Fruit fly (Drosophila melanogaster): Measurements from ENCODE around the gene CG45065.

CG45065 gene

DNA sequence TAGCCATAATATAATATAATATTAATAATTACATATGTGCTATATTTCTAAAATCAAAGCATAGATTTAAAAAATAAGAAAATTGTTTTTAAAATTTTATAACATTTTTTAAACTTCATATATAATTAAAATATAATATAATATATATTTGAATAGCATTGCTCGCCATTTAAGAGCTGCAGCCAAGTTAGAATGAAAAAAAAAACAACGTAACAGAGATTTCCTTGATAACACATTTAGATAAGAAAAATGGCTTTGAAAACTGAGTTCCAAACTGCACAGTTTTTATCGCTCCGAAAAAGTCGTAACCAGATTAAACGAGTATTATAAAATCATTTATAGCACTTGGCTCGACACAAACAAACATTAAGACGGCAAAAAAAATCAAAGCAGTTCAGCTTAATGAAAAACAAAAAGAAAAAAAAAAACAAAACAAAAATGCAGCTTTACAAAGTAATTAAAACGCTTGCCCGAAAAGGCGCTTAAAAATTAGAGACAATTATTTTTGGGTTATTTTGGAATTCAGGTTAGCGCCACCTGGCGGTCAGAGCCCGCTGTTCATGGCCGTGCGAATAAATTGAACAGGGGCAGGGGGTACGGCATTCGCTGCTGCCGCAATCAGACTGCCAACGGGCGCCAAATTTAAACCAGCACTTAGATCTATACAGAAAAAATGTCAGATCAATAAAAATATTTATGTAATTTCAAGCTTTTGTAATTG lies 27.4 kb upstream of the CG45065 start, which contains the start of gene fiz:
TSS of gene fiz (minus strand) at position 51 of the 721 bp plus-strand sequence.
- no peak for TF ChIP-seq Pif1B (GFP tag; optimal IDR thresholded peaks at IDR 0.05)
- TF ChIP-seq rn (GFP tag; IDR thresholded peaks at IDR 0.05) = no peak
- no peak for TF ChIP-seq Snoo (tag; optimal IDR thresholded peaks at IDR 0.05)
- TF ChIP-seq CG10348 (GFP tag; IDR thresholded peaks at IDR 0.05) = no peak
- TF ChIP-seq Pif1A (GFP tag; optimal IDR thresholded peaks at IDR 0.05) = no peak
- no peak for TF ChIP-seq CG13204 (GFP tag; optimal IDR thresholded peaks at IDR 0.05)
- no peak for TF ChIP-seq CG32121 (GFP tag; IDR thresholded peaks at IDR 0.05)
- no peak for TF ChIP-seq CG8159 (tag; optimal IDR thresholded peaks at IDR 0.05)
- TF ChIP-seq D1 (tag; optimal IDR thresholded peaks at IDR 0.05) = no peak
- no peak for TF ChIP-seq Ets98B (GFP tag; IDR thresholded peaks at IDR 0.05)
- no peak for TF ChIP-seq gl (tag; optimal IDR thresholded peaks at IDR 0.05)
- no peak for TF ChIP-seq CG15710 (tag; optimal IDR thresholded peaks at IDR 0.05)

DNA sequence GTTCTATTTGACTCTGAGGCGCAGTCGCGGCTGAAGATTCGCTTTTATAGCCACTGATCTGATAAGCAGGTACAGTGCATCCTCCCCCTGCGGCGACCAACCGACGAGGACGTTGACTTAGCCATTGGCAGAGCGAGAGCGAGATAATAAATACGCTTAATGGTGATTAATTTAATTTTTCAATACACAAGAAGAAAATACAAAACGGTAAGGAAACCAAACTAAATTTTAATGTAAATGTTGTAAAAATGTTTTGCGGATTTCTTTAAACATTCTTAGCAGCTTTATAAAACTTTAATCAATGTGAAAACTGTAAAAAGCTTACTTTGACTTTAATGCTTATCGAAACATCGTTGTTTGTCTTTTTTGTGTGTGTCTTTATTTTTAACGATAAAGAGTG lies 26.7 kb upstream of the CG45065 start:
- TF ChIP-seq EcR (GFP tag; optimal IDR thresholded peaks at IDR 0.05) (peak; percentile 40), CG12605 (GFP tag; IDR thresholded peaks at IDR 0.05) (no peak), CG8301 (tag; optimal IDR thresholded peaks at IDR 0.05) (peak; percentile 39), CG14655 (GFP tag; optimal IDR thresholded peaks at IDR 0.05) (peak; percentile 39)

DNA sequence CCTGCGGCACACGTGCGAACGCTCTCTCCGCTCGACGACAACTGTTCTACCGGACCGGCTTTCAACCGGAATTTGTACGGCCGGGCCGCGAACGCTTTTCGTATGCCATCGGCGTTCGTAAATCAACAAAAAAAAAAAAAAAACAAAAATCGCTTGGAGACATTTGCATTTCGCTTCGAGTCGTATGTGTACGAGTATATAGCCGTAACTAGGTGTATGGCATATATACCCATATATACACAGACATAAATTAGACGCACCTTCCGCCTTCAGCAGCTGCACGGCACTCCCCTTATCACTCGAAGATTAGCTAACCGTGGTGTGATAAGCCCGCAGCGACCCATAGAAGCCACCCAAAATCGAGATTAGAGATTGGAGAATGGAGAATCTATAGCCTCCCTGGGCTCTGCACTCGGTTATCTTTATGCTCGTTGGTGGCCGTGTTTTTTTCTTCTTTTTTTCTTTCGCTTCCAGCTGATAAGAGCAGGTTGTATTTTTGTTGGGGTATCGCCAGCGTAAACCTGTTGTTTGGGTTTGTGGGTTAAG lies 23.2 kb upstream of the CG45065 start, which contains the start of gene CG9512:
TSS of gene CG9512 (minus strand) at position 51 of the 546 bp plus-strand sequence.
- TF ChIP-seq Pif1B (GFP tag; optimal IDR thresholded peaks at IDR 0.05) = no peak
- TF ChIP-seq CG14655 (GFP tag; optimal IDR thresholded peaks at IDR 0.05) = no peak
- no peak for TF ChIP-seq CG32121 (GFP tag; IDR thresholded peaks at IDR 0.05)
- no peak for TF ChIP-seq CG12605 (GFP tag; IDR thresholded peaks at IDR 0.05)
- TF ChIP-seq D1 (tag; optimal IDR thresholded peaks at IDR 0.05) = no peak
- no peak for TF ChIP-seq CG8301 (tag; optimal IDR thresholded peaks at IDR 0.05)
- no peak for TF ChIP-seq CG9948 (tag; optimal IDR thresholded peaks at IDR 0.05)
- no peak for TF ChIP-seq Snoo (tag; optimal IDR thresholded peaks at IDR 0.05)
- TF ChIP-seq CG17806 (tag; optimal IDR thresholded peaks at IDR 0.05) = no peak
- TF ChIP-seq rn (GFP tag; IDR thresholded peaks at IDR 0.05) = no peak

DNA sequence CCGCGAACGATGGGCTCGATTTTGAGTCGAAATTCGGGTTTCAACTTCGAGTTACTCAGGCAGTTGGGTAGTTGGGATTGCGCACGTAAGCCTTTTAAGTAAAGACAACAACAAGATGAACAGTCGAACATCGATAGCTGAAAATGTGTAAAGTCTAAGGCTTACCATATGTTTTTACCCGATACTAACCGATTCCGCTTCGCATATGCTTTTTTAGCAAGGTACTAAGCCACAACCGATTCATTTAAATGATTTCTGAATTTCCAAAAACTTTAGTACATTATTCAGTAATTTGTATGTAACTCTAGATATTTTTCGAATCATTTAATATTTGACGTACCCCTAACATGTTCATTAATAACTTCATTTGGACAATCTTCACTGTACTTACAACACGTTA lies 15.2 kb upstream of the CG45065 start:
- TF ChIP-seq CG4496 (GFP tag; IDR thresholded peaks at IDR 0.05) (0 out of 3 replicates have a peak, but pooled peaks have one; percentile 9), CG8301 (tag; optimal IDR thresholded peaks at IDR 0.05) (peak; percentile 35), Pif1B (GFP tag; optimal IDR thresholded peaks at IDR 0.05) (no peak), CG14655 (GFP tag; optimal IDR thresholded peaks at IDR 0.05) (peak; percentile 20), CG10348 (GFP tag; IDR thresholded peaks at IDR 0.05) (no peak), CG34367 (tag; optimal IDR thresholded peaks at IDR 0.05) (no peak), fd96Ca (GFP tag; IDR thresholded peaks at IDR 0.05) (no peak), CG8159 (tag; optimal IDR thresholded peaks at IDR 0.05) (peak; percentile 26), CG9948 (tag; optimal IDR thresholded peaks at IDR 0.05) (no peak), rn (GFP tag; IDR thresholded peaks at IDR 0.05) (no peak), Pif1A (GFP tag; optimal IDR thresholded peaks at IDR 0.05) (peak; percentile 16), gl (tag; optimal IDR thresholded peaks at IDR 0.05) (no peak), CG12605 (GFP tag; IDR thresholded peaks at IDR 0.05) (no peak), Snoo (tag; optimal IDR thresholded peaks at IDR 0.05) (peak; percentile 3), CG32121 (GFP tag; IDR thresholded peaks at IDR 0.05) (0 out of 2 replicates have a peak, but pooled peaks have one; percentile 51), CG13204 (GFP tag; optimal IDR thresholded peaks at IDR 0.05) (no peak), CG17806 (tag; optimal IDR thresholded peaks at IDR 0.05) (no peak), D1 (tag; optimal IDR thresholded peaks at IDR 0.05) (no peak)

DNA sequence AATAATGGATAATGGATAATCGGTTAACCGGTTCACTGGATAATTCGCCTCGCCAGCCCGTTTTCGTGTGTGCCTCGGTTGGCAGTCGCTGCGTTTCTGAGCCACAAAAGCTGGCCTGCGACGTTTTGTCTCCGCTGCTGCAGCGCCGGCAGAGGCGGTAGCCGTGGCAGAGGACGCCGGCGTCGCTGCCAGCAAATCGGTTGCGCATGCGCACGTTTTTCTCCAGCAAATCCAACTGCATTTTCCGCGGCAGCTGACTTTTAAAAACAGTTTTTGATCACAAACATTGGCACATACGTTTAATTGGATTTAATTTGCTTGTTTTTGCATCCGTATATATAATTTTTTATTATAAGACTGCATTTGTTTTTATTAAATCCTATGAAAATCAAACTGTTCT lies 14.4 kb upstream of the CG45065 start, which contains the start of gene CG9514:
TSS of gene CG9514 (minus strand) at position 101 of the 400 bp plus-strand sequence.
- no peak for TF ChIP-seq CG10348 (GFP tag; IDR thresholded peaks at IDR 0.05)
- no peak for TF ChIP-seq CG17806 (tag; optimal IDR thresholded peaks at IDR 0.05)
- no peak for TF ChIP-seq Pif1A (GFP tag; optimal IDR thresholded peaks at IDR 0.05)
- TF ChIP-seq CG32121 (GFP tag; IDR thresholded peaks at IDR 0.05) = no peak
- TF ChIP-seq Snoo (tag; optimal IDR thresholded peaks at IDR 0.05) = no peak
- TF ChIP-seq CG9948 (tag; optimal IDR thresholded peaks at IDR 0.05) = no peak
- no peak for TF ChIP-seq CG12605 (GFP tag; IDR thresholded peaks at IDR 0.05)
- TF ChIP-seq Ets98B (GFP tag; IDR thresholded peaks at IDR 0.05) = no peak
- TF ChIP-seq CG8301 (tag; optimal IDR thresholded peaks at IDR 0.05) = no peak
- TF ChIP-seq fd96Ca (GFP tag; IDR thresholded peaks at IDR 0.05) = no peak

DNA sequence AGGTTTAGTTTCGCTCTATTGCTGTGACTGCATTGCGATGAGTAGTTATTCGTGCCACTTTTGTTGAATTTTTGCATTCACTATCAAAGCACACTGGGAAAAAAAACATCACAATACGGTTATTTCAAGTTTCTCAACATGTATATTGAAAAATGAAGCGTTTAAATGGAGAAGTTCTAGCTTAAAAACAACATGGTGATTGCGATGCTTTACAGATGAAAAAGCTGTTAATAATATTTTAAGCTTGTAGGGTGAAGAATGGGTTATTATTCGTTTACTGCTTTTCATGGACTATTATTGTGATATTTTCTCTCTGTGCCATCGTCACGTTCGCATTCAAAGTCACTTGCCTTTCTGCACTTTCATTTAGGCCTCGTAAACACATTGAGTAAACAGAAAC lies 13.9 kb upstream of the CG45065 start:
- TF ChIP-seq CG8301 (tag; optimal IDR thresholded peaks at IDR 0.05) (peak; percentile 10), CG34367 (tag; optimal IDR thresholded peaks at IDR 0.05) (no peak), CG4496 (GFP tag; IDR thresholded peaks at IDR 0.05) (0 out of 3 replicates have a peak, but pooled peaks have one; percentile 19), CG32121 (GFP tag; IDR thresholded peaks at IDR 0.05) (peak; percentile 41; the same call in 1 of the 2 replicates)

Measured in whole organism, pupa.